Fruit fly (Drosophila melanogaster) S2 (cell line): ENCODE data around the gene Sfp24Ba.

Source experiments
- CG8478 ChIP-seq: fragments of >200 bp; optimal IDR thresholded peaks from 2 replicates; lab custom pipeline; 2018
- CTCF ChIP-seq, 2 experiments: fragments of >200 bp; optimal IDR thresholded peaks; 2 replicates each; lab custom pipeline; 2018

- TF ChIP-seq CG8478 (lab: Kevin White, UChicago) (no peak), CTCF (optimal IDR thresholded peaks at IDR 0.05; lab: Kevin White, UChicago) (no peak)
Observed at dm6 chr2L:3700374-3700773, 32.0 kb upstream of the Sfp24Ba start, which contains the start of gene Sfp24C1.
